Worm (Caenorhabditis elegans) whole organism, L2 larva: ENCODE results near the gene vav-1.

ENCODE experiments used
- F13H6.1 ChIP-seq: sonication (generic microtip); optimal IDR thresholded peaks from 2 replicates; lab custom pipeline; 2016; ENCODE audit warnings: missing genetic modification characterization, missing compliant biosample characterization
- alr-1 ChIP-seq: fragments of 150-350 bp; optimal IDR thresholded peaks from 2 replicates; lab custom pipeline; 2014; ENCODE audit warnings: missing biosample characterization, missing genetic modification characterization
- ama-1 ChIP-seq: fragments of 150-350 bp; optimal IDR thresholded peaks from 2 replicates; lab custom pipeline; 2018; ENCODE audit warnings: inconsistent platforms
- gmeb-1 ChIP-seq: fragments of 150-350 bp; optimal IDR thresholded peaks from 2 replicates; lab custom pipeline; 2014; ENCODE audit warnings: missing biosample characterization, missing genetic modification characterization
- mab-5 ChIP-seq: fragments of 150-350 bp; optimal IDR thresholded peaks from 2 replicates; lab custom pipeline; 2014; ENCODE audit warnings: missing biosample characterization, missing genetic modification characterization
- mbf-1 ChIP-seq: sonication (generic microtip); optimal IDR thresholded peaks from 2 replicates; lab custom pipeline; 2017; ENCODE audit warnings: missing biosample characterization, missing genetic modification characterization
- mdl-1 ChIP-seq, 2 experiments: fragments of 150-350 bp in 1 of 2; sonication (generic microtip) in 1 of 2; optimal IDR thresholded peaks; 2 replicates each; lab custom pipeline; 2017; ENCODE audit warnings: missing biosample characterization in 2 of 2, missing genetic modification characterization in 2 of 2
- nhr-11 ChIP-seq: fragments of 150-350 bp; optimal IDR thresholded peaks from 2 replicates; lab custom pipeline; 2014; ENCODE audit warnings: missing biosample characterization, missing genetic modification characterization
- nhr-12 ChIP-seq: fragments of 150-350 bp; optimal IDR thresholded peaks from 2 replicates; lab custom pipeline; 2014; ENCODE audit warnings: missing biosample characterization, missing genetic modification characterization
- nhr-6 ChIP-seq: fragments of 150-350 bp; optimal IDR thresholded peaks from 2 replicates; lab custom pipeline; 2014; ENCODE audit warnings: missing biosample characterization, missing genetic modification characterization
- nhr-77 ChIP-seq: fragments of 150-350 bp; optimal IDR thresholded peaks from 2 replicates; lab custom pipeline; 2014; ENCODE audit warnings: missing biosample characterization, missing genetic modification characterization
- sem-4 ChIP-seq: fragments of 150-350 bp; optimal IDR thresholded peaks from 2 replicates; lab custom pipeline; 2014; ENCODE audit warnings: missing biosample characterization, missing genetic modification reagents, missing genetic modification characterization
- snpc-4 ChIP-seq: fragments of 150-350 bp; optimal IDR thresholded peaks from 2 replicates; lab custom pipeline; 2014; ENCODE audit warnings: missing biosample characterization, missing genetic modification characterization
- unc-62 ChIP-seq: fragments of 150-350 bp; optimal IDR thresholded peaks from 2 replicates; lab custom pipeline; 2014; ENCODE audit warnings: missing biosample characterization, missing genetic modification reagents, missing genetic modification characterization

ce11 chrX:9264231-9264630 lies 32.3 kb upstream of the vav-1 start, which contains the start of gene F18G5.6:
- no peak for TF ChIP-seq mbf-1 (tag; lab: Kevin White, UChicago)
- TF ChIP-seq snpc-4 (tag; lab: Kevin White, UChicago): no peak
- TF ChIP-seq mdl-1 (tag; optimal IDR thresholded peaks at IDR 0.05; lab: Kevin White, UChicago): no peak
- no peak for TF ChIP-seq sem-4 (tag; lab: Kevin White, UChicago)
- no peak for TF ChIP-seq nhr-77
- no peak for TF ChIP-seq alr-1
- TF ChIP-seq nhr-12 (tag; lab: Kevin White, UChicago): no peak
- no peak for TF ChIP-seq F13H6.1 (tag; lab: Kevin White, UChicago)
- TF ChIP-seq gmeb-1 (tag; lab: Kevin White, UChicago): no peak
- no peak for TF ChIP-seq ama-1
- TF ChIP-seq nhr-11 (tag; lab: Kevin White, UChicago): no peak
- TF ChIP-seq mab-5: no peak
- TF ChIP-seq unc-62 (GFP tag; lab: Kevin White, UChicago): no peak
- TF ChIP-seq nhr-6 (tag; lab: Kevin White, UChicago): no peak
